Worm (Caenorhabditis elegans) whole organism, mixed stage, embryonic: ENCODE results near the gene fbxa-137.

ENCODE experiments used
- M03D4.4 ChIP-seq: sonication (generic microtip); optimal IDR thresholded peaks from 2 replicates; lab custom pipeline; 2017; ENCODE audit warnings: mild to moderate bottlenecking, missing genetic modification characterization, missing compliant biosample characterization
- bed-3 ChIP-seq: fragments of 200-800 bp; sonication (Bioruptor generic); optimal IDR thresholded peaks from 3 replicates; lab custom pipeline; 2018; ENCODE audit warnings: mild to moderate bottlenecking, missing genetic modification characterization, moderate library complexity, missing compliant biosample characterization
- blmp-1 ChIP-seq: fragments of 150-350 bp; optimal IDR thresholded peaks from 2 replicates; lab custom pipeline; 2014; ENCODE audit warnings: missing biosample characterization, missing genetic modification characterization
- ceh-43 ChIP-seq: fragments of 200-800 bp; sonication (Bioruptor generic); optimal IDR thresholded peaks from 2 replicates; lab custom pipeline; 2018; ENCODE audit warnings: mild to moderate bottlenecking, missing genetic modification characterization, moderate library complexity, missing compliant biosample characterization
- ceh-83 ChIP-seq: fragments of 200-800 bp; sonication (Bioruptor generic); optimal IDR thresholded peaks from 2 replicates; lab custom pipeline; 2018; ENCODE audit warnings: mild to moderate bottlenecking, missing genetic modification characterization, missing compliant biosample characterization
- cnd-1 ChIP-seq: fragments of 200-800 bp; sonication (Bioruptor generic); optimal IDR thresholded peaks from 2 replicates; lab custom pipeline; 2018; ENCODE audit warnings: mild to moderate bottlenecking, missing genetic modification characterization, missing compliant biosample characterization
- drap-1 ChIP-seq: fragments of 200-800 bp; sonication (Bioruptor generic); optimal IDR thresholded peaks from 3 replicates; lab custom pipeline; 2018; ENCODE audit warnings: mild to moderate bottlenecking, missing genetic modification characterization, missing compliant biosample characterization
- elt-1 ChIP-seq: sonication (generic microtip); optimal IDR thresholded peaks from 2 replicates; lab custom pipeline; 2017; ENCODE audit warnings: missing genetic modification characterization, mild to moderate bottlenecking, missing compliant biosample characterization, antibody characterized with exemption, moderate library complexity, borderline replicate concordance; ENCODE audit not compliant: insufficient read depth
- elt-3 ChIP-seq: fragments of 150-350 bp; optimal IDR thresholded peaks from 2 replicates; lab custom pipeline; 2014; ENCODE audit warnings: missing biosample characterization, missing genetic modification characterization
- flh-1 ChIP-seq: fragments of 200-800 bp; sonication (Bioruptor generic); optimal IDR thresholded peaks from 2 replicates; lab custom pipeline; 2018; ENCODE audit warnings: mild to moderate bottlenecking, missing genetic modification characterization, moderate library complexity, missing compliant biosample characterization
- ham-2 ChIP-seq: fragments of 200-800 bp; sonication (Bioruptor generic); optimal IDR thresholded peaks from 2 replicates; lab custom pipeline; 2018; ENCODE audit warnings: mild to moderate bottlenecking, missing genetic modification characterization, missing compliant biosample characterization
- hlh-1 ChIP-seq: fragments of 150-350 bp; optimal IDR thresholded peaks from 2 replicates; lab custom pipeline; 2014; ENCODE audit warnings: missing biosample characterization, missing genetic modification reagents, missing genetic modification characterization
- lin-13 ChIP-seq: fragments of 150-350 bp; optimal IDR thresholded peaks from 2 replicates; lab custom pipeline; 2014; ENCODE audit warnings: missing biosample characterization, missing genetic modification characterization
- lsy-2 ChIP-seq: fragments of 150-350 bp; optimal IDR thresholded peaks from 2 replicates; lab custom pipeline; 2014; ENCODE audit warnings: missing biosample characterization, missing genetic modification characterization
- mab-5 ChIP-seq: fragments of 150-350 bp; optimal IDR thresholded peaks from 2 replicates; lab custom pipeline; 2014; ENCODE audit warnings: missing biosample characterization, missing genetic modification characterization
- mep-1 ChIP-seq: fragments of 150-350 bp; optimal IDR thresholded peaks from 2 replicates; lab custom pipeline; 2017; ENCODE audit warnings: missing biosample characterization, missing genetic modification reagents, missing genetic modification characterization, inconsistent platforms
- mls-2 ChIP-seq: sonication (generic microtip); optimal IDR thresholded peaks from 2 replicates; lab custom pipeline; 2016; ENCODE audit warnings: mild to moderate bottlenecking, missing genetic modification characterization, moderate library complexity, missing compliant biosample characterization
- nhr-12 ChIP-seq: fragments of 150-350 bp; optimal IDR thresholded peaks from 2 replicates; lab custom pipeline; 2014; ENCODE audit warnings: missing biosample characterization, missing genetic modification characterization
- nhr-2 ChIP-seq: fragments of 150-350 bp; optimal IDR thresholded peaks from 2 replicates; lab custom pipeline; 2014; ENCODE audit warnings: missing biosample characterization, missing genetic modification characterization
- nhr-237 ChIP-seq: fragments of 150-350 bp; optimal IDR thresholded peaks from 2 replicates; lab custom pipeline; 2014; ENCODE audit warnings: missing biosample characterization, missing genetic modification characterization
- nhr-28 ChIP-seq: fragments of 150-350 bp; optimal IDR thresholded peaks from 2 replicates; lab custom pipeline; 2014; ENCODE audit warnings: missing biosample characterization, missing genetic modification characterization
- nhr-76 ChIP-seq: sonication (generic microtip); optimal IDR thresholded peaks from 2 replicates; lab custom pipeline; 2017; ENCODE audit warnings: missing biosample characterization, missing genetic modification characterization
- pha-4 ChIP-seq: fragments of 150-350 bp; optimal IDR thresholded peaks from 2 replicates; lab custom pipeline; 2018; ENCODE audit warnings: missing biosample characterization, missing genetic modification reagents, missing genetic modification characterization
- sem-2 ChIP-seq: fragments of 200-800 bp; sonication (Bioruptor generic); optimal IDR thresholded peaks from 2 replicates; lab custom pipeline; 2018; ENCODE audit warnings: mild to moderate bottlenecking, missing genetic modification characterization, missing compliant biosample characterization
- snpc-4 ChIP-seq: fragments of 150-350 bp; optimal IDR thresholded peaks from 2 replicates; lab custom pipeline; 2014; ENCODE audit warnings: missing biosample characterization, missing genetic modification characterization
- sptf-1 ChIP-seq: sonication (generic microtip); optimal IDR thresholded peaks from 2 replicates; lab custom pipeline; 2017; ENCODE audit warnings: mild to moderate bottlenecking, missing genetic modification characterization, moderate library complexity, missing compliant biosample characterization
- tbx-8 ChIP-seq: fragments of 200-800 bp; sonication (Bioruptor generic); optimal IDR thresholded peaks from 2 replicates; lab custom pipeline; 2018; ENCODE audit warnings: mild to moderate bottlenecking, missing genetic modification characterization, moderate library complexity, missing compliant biosample characterization
- unc-120 ChIP-seq: sonication (generic microtip); optimal IDR thresholded peaks from 2 replicates; lab custom pipeline; 2017; ENCODE audit warnings: missing genetic modification characterization, missing compliant biosample characterization; ENCODE audit not compliant: poor library complexity, severe bottlenecking
- unc-39 ChIP-seq: fragments of 150-350 bp; optimal IDR thresholded peaks from 2 replicates; lab custom pipeline; 2014; ENCODE audit warnings: missing biosample characterization, missing genetic modification characterization
- zip-8 ChIP-seq: fragments of 150-350 bp; optimal IDR thresholded peaks from 2 replicates; lab custom pipeline; 2014; ENCODE audit warnings: missing biosample characterization, missing genetic modification characterization
- ztf-11 ChIP-seq: fragments of 150-350 bp; optimal IDR thresholded peaks from 2 replicates; lab custom pipeline; 2014; ENCODE audit warnings: missing biosample characterization, missing genetic modification characterization

The fbxa-137 gene

ce11 chrV:2238012-2238411 lies 40.6 kb upstream of the fbxa-137 start:
- TF ChIP-seq ceh-43, result no peak
- TF ChIP-seq nhr-12 (tag; lab: Kevin White, UChicago), result no peak
- TF ChIP-seq blmp-1, result no peak
- TF ChIP-seq elt-3, result no peak
- TF ChIP-seq zip-8 (tag; lab: Kevin White, UChicago), result no peak
- TF ChIP-seq mep-1 (tag; lab: Kevin White, UChicago), result no peak
- no peak for TF ChIP-seq elt-1
- no peak for TF ChIP-seq sem-2
- TF ChIP-seq unc-120 (tag; lab: Kevin White, UChicago), result no peak
- no peak for TF ChIP-seq pha-4 (tag; lab: Kevin White, UChicago)
- no peak for TF ChIP-seq bed-3 (GFP tag; lab: Kevin White, UChicago)
- no peak for TF ChIP-seq snpc-4
- no peak for TF ChIP-seq nhr-237 (tag; lab: Kevin White, UChicago)
- no peak for TF ChIP-seq ceh-83 (GFP tag; lab: Kevin White, UChicago)
- TF ChIP-seq ham-2, result no peak
- no peak for TF ChIP-seq nhr-76
- no peak for TF ChIP-seq cnd-1 (tag; lab: Kevin White, UChicago)
- no peak for TF ChIP-seq nhr-28 (tag; lab: Kevin White, UChicago)
- no peak for TF ChIP-seq M03D4.4 (tag; lab: Kevin White, UChicago)
- TF ChIP-seq ztf-11 (tag; lab: Kevin White, UChicago), result no peak

DNA sequence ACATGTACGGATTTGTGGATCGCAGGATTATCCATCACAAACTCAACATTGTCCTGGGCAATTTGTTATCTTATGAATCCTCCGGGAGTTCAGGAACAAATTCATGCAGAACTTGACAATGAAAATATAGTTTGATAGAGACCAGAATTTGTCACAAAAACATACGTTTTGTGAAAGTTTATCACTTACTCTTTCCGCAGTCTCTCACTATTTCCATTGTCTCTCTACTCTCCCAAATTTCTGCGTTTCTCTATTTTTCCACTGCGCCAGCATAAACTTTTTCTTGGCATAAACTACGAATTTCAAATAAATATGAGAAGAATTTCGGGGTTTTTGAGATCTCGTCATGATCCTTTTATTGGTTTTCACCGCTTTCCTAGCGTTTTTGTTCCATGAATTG lies 36.0 kb upstream of the fbxa-137 start, which contains the start of gene cyp-33C3:
Gene cyp-33C3 (plus strand): TSS at position 149 of the 400 bp plus-strand sequence.
- TF ChIP-seq blmp-1, result no peak

- TF ChIP-seq snpc-4, result no peak
- TF ChIP-seq ham-2, result no peak
- no peak for TF ChIP-seq mep-1 (tag; lab: Kevin White, UChicago)
- TF ChIP-seq drap-1, result no peak
- TF ChIP-seq nhr-2 (tag; lab: Kevin White, UChicago), result no peak
- TF ChIP-seq elt-1, result no peak
- no peak for TF ChIP-seq zip-8 (tag; lab: Kevin White, UChicago)
- TF ChIP-seq mls-2, result no peak
- TF ChIP-seq ztf-11 (tag; lab: Kevin White, UChicago), result no peak
These were observed 33.9 kb upstream of the fbxa-137 start, which contains the start of gene cyp-33C5 for ce11 chrV:2244751-2245150. Gene cyp-33C5, plus strand, starts transcription at chrV:2245004.

DNA sequence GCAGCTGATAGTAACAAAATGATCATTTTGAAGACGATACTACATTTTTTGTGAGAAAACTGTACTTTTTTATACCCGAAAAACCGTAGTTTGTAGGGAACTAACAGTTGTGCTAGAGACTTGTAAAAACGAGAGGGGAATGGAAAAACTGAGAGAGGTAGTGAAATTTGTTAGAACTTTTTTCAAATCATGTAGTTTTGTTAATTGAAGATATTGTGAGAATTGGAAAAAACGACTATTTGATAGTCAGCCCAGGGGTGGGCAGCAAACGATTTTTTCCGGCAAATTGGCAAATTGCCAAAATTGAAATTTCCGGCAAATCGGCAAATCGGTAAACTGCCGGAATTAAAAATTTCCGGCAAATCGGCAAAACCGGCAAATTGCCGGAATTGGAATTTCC lies 29.3 kb upstream of the fbxa-137 start, which contains the start of gene cyp-33C6:
Gene cyp-33C6 (minus strand): TSS at position 101 of the 400 bp plus-strand sequence.
- no peak for TF ChIP-seq nhr-12 (tag; lab: Kevin White, UChicago)
- TF ChIP-seq elt-1, result no peak
- no peak for TF ChIP-seq lsy-2 (tag; lab: Kevin White, UChicago)
- TF ChIP-seq nhr-76, result no peak
- no peak for TF ChIP-seq tbx-8 (GFP tag; lab: Kevin White, UChicago)
- no peak for TF ChIP-seq hlh-1 (tag; lab: Kevin White, UChicago)
- TF ChIP-seq ham-2, result no peak
- no peak for TF ChIP-seq lin-13
- TF ChIP-seq cnd-1 (tag; lab: Kevin White, UChicago), result no peak
- no peak for TF ChIP-seq sem-2
- TF ChIP-seq zip-8 (tag; lab: Kevin White, UChicago), result no peak
- TF ChIP-seq mep-1 (tag; lab: Kevin White, UChicago), result no peak
- TF ChIP-seq bed-3 (GFP tag; lab: Kevin White, UChicago), result no peak
- TF ChIP-seq mab-5, result no peak
- no peak for TF ChIP-seq snpc-4
- no peak for TF ChIP-seq pha-4 (tag; lab: Kevin White, UChicago)
- TF ChIP-seq nhr-28 (tag; lab: Kevin White, UChicago), result no peak
- TF ChIP-seq sptf-1 (tag; lab: Kevin White, UChicago), result no peak
- no peak for TF ChIP-seq ceh-83 (GFP tag; lab: Kevin White, UChicago)
- no peak for TF ChIP-seq elt-3

ce11 chrV:2250126-2250590 lies 28.5 kb upstream of the fbxa-137 start, which contains the start of gene cyp-33C7:
Gene cyp-33C7, plus strand, starts transcription at chrV:2250540.
- TF ChIP-seq ztf-11 (tag; lab: Kevin White, UChicago), result no peak
- TF ChIP-seq mab-5, result no peak
- TF ChIP-seq sptf-1 (tag; lab: Kevin White, UChicago), result no peak
- TF ChIP-seq tbx-8 (GFP tag; lab: Kevin White, UChicago), result no peak
- no peak for TF ChIP-seq flh-1 (GFP tag; lab: Kevin White, UChicago)
- TF ChIP-seq unc-39 (tag; lab: Kevin White, UChicago), result no peak
